Worm (Caenorhabditis elegans) whole organism, L1 larva: ENCODE measurements around the gene F16G10.7.

Experiments used
- aha-1 ChIP-seq: fragments of 150-350 bp; optimal IDR thresholded peaks from 2 replicates; lab custom pipeline; 2014; ENCODE audit warnings: missing biosample characterization, missing genetic modification characterization
- fos-1 ChIP-seq: fragments of 150-350 bp; optimal IDR thresholded peaks from 2 replicates; lab custom pipeline; 2014; ENCODE audit warnings: missing biosample characterization, missing genetic modification characterization
- nhr-47 ChIP-seq: sonication (generic microtip); optimal IDR thresholded peaks from 2 replicates; lab custom pipeline; 2016; ENCODE audit warnings: mild to moderate bottlenecking, missing genetic modification characterization, moderate library complexity, missing compliant biosample characterization
- nhr-90 ChIP-seq: sonication (generic microtip); optimal IDR thresholded peaks from 2 replicates; lab custom pipeline; 2016; ENCODE audit warnings: mild to moderate bottlenecking, missing genetic modification characterization, missing compliant biosample characterization; ENCODE audit not compliant: poor library complexity
- unc-130 ChIP-seq: fragments of 150-350 bp; optimal IDR thresholded peaks from 2 replicates; lab custom pipeline; 2017; ENCODE audit warnings: missing biosample characterization, missing genetic modification characterization, inconsistent platforms

DNA sequence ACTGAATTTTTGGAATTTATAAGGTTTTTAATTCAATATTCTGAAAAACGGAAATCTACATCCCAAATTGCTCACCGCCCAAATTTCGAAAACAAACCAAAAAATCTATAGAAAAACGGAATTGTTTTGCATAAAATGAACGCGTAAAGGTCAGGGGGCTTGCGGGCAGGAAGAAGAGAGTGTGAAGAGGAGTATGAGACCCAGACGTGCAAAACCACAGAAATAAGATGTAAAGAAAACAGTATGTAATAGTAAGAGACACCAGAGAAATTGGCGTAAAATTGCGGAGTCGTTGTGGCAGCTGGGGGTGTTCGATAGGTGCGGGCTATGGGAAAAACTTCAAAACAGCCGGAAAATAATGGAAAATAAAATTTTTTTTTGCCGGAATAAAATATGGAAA, 39.1 kb downstream of the F16G10.7 start:
- no peak for TF ChIP-seq nhr-90
- TF ChIP-seq fos-1 (tag; lab: Kevin White, UChicago): no peak
- no peak for TF ChIP-seq unc-130 (tag; lab: Kevin White, UChicago)
- no peak for TF ChIP-seq nhr-47
- no peak for TF ChIP-seq aha-1
